Fruit fly (Drosophila melanogaster) whole organism, embryonic: ENCODE results near the gene CG43796.

Source experiments
- Bgb ChIP-seq: fragments of 200-800 bp; sonication (Bioruptor generic); IDR thresholded peaks from 2 replicates; pipeline ENCODE4 v1.3.6; 2022; ENCODE audit warnings: missing biosample characterization, missing genetic modification characterization; ENCODE audit not compliant: partially characterized antibody
- CG18262 ChIP-seq: fragments of 200-800 bp; optimal IDR thresholded peaks from 3 replicates; lab custom pipeline; 2019; ENCODE audit warnings: missing biosample characterization, mild to moderate bottlenecking, missing genetic modification characterization, moderate library complexity
- Jarid2 ChIP-seq: fragments of 200-800 bp; sonication (Bioruptor generic); optimal IDR thresholded peaks from 3 replicates; lab custom pipeline; 2017; ENCODE audit warnings: mild to moderate bottlenecking, missing biosample characterization, missing genetic modification reagents, missing genetic modification characterization
- Mes4 ChIP-seq: fragments of 200-800 bp; sonication (Bioruptor generic); optimal IDR thresholded peaks from 2 replicates; lab custom pipeline; 2016; ENCODE audit warnings: missing biosample characterization, missing genetic modification characterization
- en ChIP-seq: fragments of 200-800 bp; sonication (Bioruptor generic); optimal IDR thresholded peaks from 2 replicates; lab custom pipeline; 2016; ENCODE audit warnings: missing biosample characterization, missing genetic modification characterization
- eyg ChIP-seq: fragments of 200-800 bp; sonication (Bioruptor generic); optimal IDR thresholded peaks from 3 replicates; lab custom pipeline; 2016; ENCODE audit warnings: missing biosample characterization, missing genetic modification characterization
- fd3F ChIP-seq: fragments of 200-800 bp; sonication (Bioruptor generic); optimal IDR thresholded peaks from 2 replicates; lab custom pipeline; 2018; ENCODE audit warnings: missing biosample characterization, mild to moderate bottlenecking, missing genetic modification characterization, moderate library complexity
- fu2 ChIP-seq: fragments of 200-800 bp; sonication (Bioruptor generic); optimal IDR thresholded peaks from 2 replicates; lab custom pipeline; 2016; ENCODE audit warnings: missing biosample characterization, missing genetic modification characterization
- gem ChIP-seq: fragments of 200-800 bp; sonication (Bioruptor generic); optimal IDR thresholded peaks from 2 replicates; lab custom pipeline; 2019; ENCODE audit warnings: missing biosample characterization, mild to moderate bottlenecking, missing genetic modification characterization, moderate library complexity
- mam ChIP-seq: fragments of 200-800 bp; sonication (Bioruptor generic); optimal IDR thresholded peaks from 3 replicates; lab custom pipeline; 2016; ENCODE audit warnings: missing biosample characterization, missing genetic modification characterization
- tup ChIP-seq: fragments of 200-800 bp; sonication (Bioruptor generic); optimal IDR thresholded peaks from 2 replicates; lab custom pipeline; 2016; ENCODE audit warnings: missing biosample characterization, mild to moderate bottlenecking, missing genetic modification characterization, moderate library complexity

- TF ChIP-seq fu2 (GFP tag; lab: Kevin White, UChicago) (no peak), fd3F (no peak), Jarid2 (GFP tag; lab: Kevin White, UChicago) (no peak), en (GFP tag; lab: Kevin White, UChicago) (no peak), gem (peak; percentile 60), tup (GFP tag; lab: Kevin White, UChicago) (peak; percentile 40), mam (GFP tag; lab: Kevin White, UChicago) (peak; percentile 53), Bgb (GFP tag; lab: Robert Waterston, UW) (peak; percentile 86), Mes4 (GFP tag; lab: Kevin White, UChicago) (no peak), eyg (GFP tag; lab: Kevin White, UChicago) (no peak), CG18262 (tag; lab: Kevin White, UChicago) (peak; percentile 28)
Measured at dm6 chr2L:8528318-8528717, 46.1 kb downstream of the CG43796 start, which contains the start of the genes lmgA and lmgB.
